Fruit fly (Drosophila melanogaster) whole organism, wandering third instar larva: ENCODE measurements around the gene CG33648.

Experiments
- br ChIP-seq: fragments of 200-800 bp; sonication (Bioruptor generic); optimal IDR thresholded peaks from 2 replicates; lab custom pipeline; 2016; ENCODE audit warnings: missing biosample characterization, missing genetic modification characterization
- ey ChIP-seq: fragments of 200-800 bp; sonication (Bioruptor generic); optimal IDR thresholded peaks from 2 replicates; lab custom pipeline; 2016; ENCODE audit warnings: missing biosample characterization, missing genetic modification characterization
- usp ChIP-seq: fragments of >200 bp; optimal IDR thresholded peaks from 2 replicates; lab custom pipeline; 2017; ENCODE audit warnings: missing biosample characterization, missing genetic modification characterization

- TF ChIP-seq br (GFP tag; lab: Kevin White, UChicago) (no peak), usp (GFP tag; lab: Kevin White, UChicago) (no peak), ey (GFP tag; lab: Kevin White, UChicago) (no peak)
Observed at dm6 chr2L:14549009-14549408, 24.9 kb downstream of the CG33648 start, which contains the start of gene CG4218.
